Worm (Caenorhabditis elegans): ENCODE data around the gene T04A8.8.

The T04A8.8 gene

ce11 chrIII:4649363-4649768 is 44.4 kb upstream of the T04A8.8 start:
- TF ChIP-seq duxl-1 (tag; optimal IDR thresholded peaks at IDR 0.05; ENCODE audit: poor library complexity) (peak; percentile 50), nhr-42 (GFP tag; IDR thresholded peaks at IDR 0.05) (peak; percentile 81), ztf-11 (tag; optimal IDR thresholded peaks at IDR 0.05) (no peak), daf-19 (GFP tag; conservative IDR thresholded peaks at IDR 0.05) (0 out of 2 replicates have a peak, but pooled peaks have one; percentile 39), ces-1 (GFP tag; optimal IDR thresholded peaks at IDR 0.05) (no peak), zfp-3 (GFP tag; conservative IDR thresholded peaks at IDR 0.05) (0 out of 2 replicates have a peak, but pooled peaks have one; percentile 39), ztf-7 (tag; optimal IDR thresholded peaks at IDR 0.05) (peak; percentile 34), egl-27 (tag; optimal IDR thresholded peaks at IDR 0.05) (peak; percentile 49), ceh-82 (tag; optimal IDR thresholded peaks at IDR 0.05) (no peak), lin-13 (GFP tag; optimal IDR thresholded peaks at IDR 0.05) (peak; percentile 91), aly-2 (tag; optimal IDR thresholded peaks at IDR 0.05) (no peak), madf-9 (GFP tag; conservative IDR thresholded peaks at IDR 0.05) (peak; percentile 87), mdl-1 (tag; optimal IDR thresholded peaks at IDR 0.05) (peak; percentile 100), ZK546.5 (tag; optimal IDR thresholded peaks at IDR 0.05) (no peak), hlh-11 (tag; optimal IDR thresholded peaks at IDR 0.05) (peak; percentile 100), ceh-28 (tag; optimal IDR thresholded peaks at IDR 0.05) (peak; percentile 72), skn-1 (tag; optimal IDR thresholded peaks at IDR 0.05) (no peak), zag-1 (tag; optimal IDR thresholded peaks at IDR 0.05) (no peak), mxl-3 (GFP tag; optimal IDR thresholded peaks at IDR 0.05) (peak; percentile 100), mdt-29 (GFP tag; IDR thresholded peaks at IDR 0.05) (peak; percentile 82), pqm-1 (tag; optimal IDR thresholded peaks at IDR 0.05) (peak; percentile 39), dve-1 (tag; optimal IDR thresholded peaks at IDR 0.05; ENCODE audit: insufficient read depth) (peak; percentile 96), tra-1 (GFP tag; IDR thresholded peaks at IDR 0.05) (peak; percentile 90), snpc-4 (tag; optimal IDR thresholded peaks at IDR 0.05) (no peak), rbr-2 (tag; optimal IDR thresholded peaks at IDR 0.05) (peak; percentile 94), ceh-44 (GFP tag; IDR thresholded peaks at IDR 0.05) (peak; percentile 15; the same call in 1 of the 2 replicates), nhr-76 (tag; optimal IDR thresholded peaks at IDR 0.05) (peak; percentile 53), lin-1 (GFP tag; IDR thresholded peaks at IDR 0.05) (peak; percentile 88), lsy-2 (tag; optimal IDR thresholded peaks at IDR 0.05) (peak; percentile 84 to 89), mep-1 (tag; optimal IDR thresholded peaks at IDR 0.05) (peak; percentile 96), nhr-25 (tag; optimal IDR thresholded peaks at IDR 0.05; ENCODE audit: borderline replicate concordance, insufficient read depth) (peak; percentile 77), F37D6.2 (tag; optimal IDR thresholded peaks at IDR 0.05) (peak; percentile 77), daf-12 (tag; optimal IDR thresholded peaks at IDR 0.05) (no peak), T20F7.1 (GFP tag; optimal IDR thresholded peaks at IDR 0.05) (peak; percentile 86), lin-29 (GFP tag; IDR thresholded peaks at IDR 0.05) (peak; percentile 73; the same call in 1 of the 2 replicates), F10B5.3 (tag; optimal IDR thresholded peaks at IDR 0.05) (no peak), unc-62 (GFP tag; optimal IDR thresholded peaks at IDR 0.05 in 1 of 2) (peak in 1 of 2 experiments; percentile 99), unc-62 (tag; optimal IDR thresholded peaks at IDR 0.05) (no peak), ctbp-1 (GFP tag; IDR thresholded peaks at IDR 0.05) (peak; percentile 78), vab-7 (GFP tag; IDR thresholded peaks at IDR 0.05) (peak; percentile 39), gei-8 (GFP tag; optimal IDR thresholded peaks at IDR 0.05) (peak; percentile 82), nhr-6 (tag; optimal IDR thresholded peaks at IDR 0.05) (peak; percentile 93), Y75B8A.6 (GFP tag; IDR thresholded peaks at IDR 0.05) (no peak), mxl-2 (GFP tag; conservative IDR thresholded peaks at IDR 0.05) (peak; percentile 76), dmd-6 (GFP tag; IDR thresholded peaks at IDR 0.05) (peak; percentile 99), madf-5 (GFP tag; IDR thresholded peaks at IDR 0.05) (no peak), daf-8 (GFP tag; IDR thresholded peaks at IDR 0.05) (no peak), spr-1 (tag; optimal IDR thresholded peaks at IDR 0.05) (peak; percentile 78), egl-43 (GFP tag; IDR thresholded peaks at IDR 0.05) (no peak), F26F4.8 (GFP tag; conservative IDR thresholded peaks at IDR 0.05) (no peak), set-16 (GFP tag; IDR thresholded peaks at IDR 0.05) (peak; percentile 80)
